Fruit fly (Drosophila melanogaster) whole organism, embryonic: ENCODE measurements around the gene TotX.
A peak's percentile ranks its signal among the peaks of the same experiment; 100 is the strongest.

Experiments used
- Bdp1 ChIP-seq: fragments of 200-800 bp; sonication (Bioruptor generic); optimal IDR thresholded peaks from 3 replicates; lab custom pipeline; 2016; ENCODE audit warnings: missing biosample characterization, missing genetic modification characterization
- BtbVII ChIP-seq: fragments of 200-800 bp; sonication (Bioruptor generic); optimal IDR thresholded peaks from 3 replicates; lab custom pipeline; 2017; ENCODE audit warnings: missing biosample characterization, mild to moderate bottlenecking, missing genetic modification characterization
- CG11695 ChIP-seq: fragments of 200-800 bp; sonication (Bioruptor generic); IDR thresholded peaks from 3 replicates; pipeline ENCODE4 v1.3.6; 2022; ENCODE audit warnings: missing biosample characterization, missing genetic modification characterization
- CG13775 ChIP-seq: fragments of 200-800 bp; sonication (Bioruptor generic); optimal IDR thresholded peaks from 3 replicates; lab custom pipeline; 2017; ENCODE audit warnings: missing biosample characterization, mild to moderate bottlenecking, missing genetic modification characterization
- CG14014 ChIP-seq: fragments of 200-800 bp; sonication (Bioruptor generic); IDR thresholded peaks from 2 replicates; pipeline ENCODE4 v1.3.6; 2022; ENCODE audit warnings: missing biosample characterization, missing genetic modification characterization
- CG14860 ChIP-seq: fragments of 200-800 bp; sonication (Bioruptor generic); IDR thresholded peaks from 3 replicates; pipeline ENCODE4 v1.3.6; 2022; ENCODE audit warnings: missing biosample characterization, missing genetic modification characterization; ENCODE audit not compliant: partially characterized antibody
- CG16815 ChIP-seq: fragments of 200-800 bp; sonication (Bioruptor generic); optimal IDR thresholded peaks from 3 replicates; lab custom pipeline; 2017; ENCODE audit warnings: missing biosample characterization, mild to moderate bottlenecking, missing genetic modification characterization
- CG18011 ChIP-seq: fragments of 200-800 bp; sonication (Bioruptor generic); optimal IDR thresholded peaks from 2 replicates; lab custom pipeline; 2017; ENCODE audit warnings: missing biosample characterization, missing genetic modification characterization, mild to moderate bottlenecking, moderate library complexity, missing genotype
- CG34422 ChIP-seq: fragments of 200-800 bp; sonication (Bioruptor generic); IDR thresholded peaks from 3 replicates; pipeline ENCODE4 v1.3.6; 2022; ENCODE audit warnings: missing biosample characterization, missing genetic modification characterization
- CG4617 ChIP-seq: fragments of 200-800 bp; sonication (Bioruptor generic); optimal IDR thresholded peaks from 3 replicates; lab custom pipeline; 2016; ENCODE audit warnings: missing biosample characterization, missing genetic modification characterization, borderline replicate concordance
- CG4854 ChIP-seq: fragments of 200-800 bp; sonication (Bioruptor generic); optimal IDR thresholded peaks from 2 replicates; lab custom pipeline; 2016; ENCODE audit warnings: missing biosample characterization, missing genetic modification characterization, inconsistent platforms
- CG6272 ChIP-seq: fragments of 200-800 bp; sonication (Bioruptor generic); IDR thresholded peaks from 2 replicates; pipeline ENCODE4 v1.3.6; 2022; ENCODE audit warnings: missing biosample characterization, missing genetic modification characterization
- CG6689 ChIP-seq: fragments of 200-800 bp; sonication (Bioruptor generic); IDR thresholded peaks from 2 replicates; pipeline ENCODE4 v1.3.6; 2022; ENCODE audit warnings: missing biosample characterization, missing genetic modification characterization
- CG7745 ChIP-seq: fragments of 200-800 bp; sonication (Bioruptor generic); optimal IDR thresholded peaks from 2 replicates; lab custom pipeline; 2018; ENCODE audit warnings: missing biosample characterization, mild to moderate bottlenecking, missing genetic modification characterization, moderate library complexity
- CG7786 ChIP-seq: fragments of 200-800 bp; sonication (Bioruptor generic); optimal IDR thresholded peaks from 2 replicates; lab custom pipeline; 2016; ENCODE audit warnings: missing biosample characterization, missing genetic modification characterization
- CG7987 ChIP-seq: fragments of 200-800 bp; sonication (Bioruptor generic); optimal IDR thresholded peaks from 2 replicates; lab custom pipeline; 2018; ENCODE audit warnings: missing biosample characterization, mild to moderate bottlenecking, missing genetic modification characterization, moderate library complexity
- CG8765 ChIP-seq: fragments of 200-800 bp; sonication (Bioruptor generic); IDR thresholded peaks from 2 replicates; pipeline ENCODE4 v1.3.6; 2022; ENCODE audit warnings: missing biosample characterization, missing genetic modification characterization
- Dbx ChIP-seq: fragments of 200-800 bp; sonication (Bioruptor generic); IDR thresholded peaks from 3 replicates; pipeline ENCODE4 v1.3.6; 2022; ENCODE audit warnings: missing biosample characterization, missing genetic modification characterization
- Dfd ChIP-seq, 2 experiments: fragments of >200 bp; optimal IDR thresholded peaks; 2 replicates each; lab custom pipeline; 2017; ENCODE audit warnings: missing biosample characterization in 2 of 2, missing genetic modification characterization in 2 of 2
- Dp ChIP-seq: fragments of 200-800 bp; sonication (Bioruptor generic); optimal IDR thresholded peaks from 2 replicates; lab custom pipeline; 2018; ENCODE audit warnings: missing biosample characterization, mild to moderate bottlenecking, missing genetic modification characterization, moderate library complexity
- E2f1 ChIP-seq: fragments of 200-800 bp; sonication (Bioruptor generic); IDR thresholded peaks from 2 replicates; pipeline ENCODE4 v1.3.6; 2022; ENCODE audit warnings: missing biosample characterization, missing genetic modification characterization
- ERR ChIP-seq: fragments of 200-800 bp; sonication (Bioruptor generic); optimal IDR thresholded peaks from 2 replicates; lab custom pipeline; 2016; ENCODE audit warnings: missing biosample characterization, missing genetic modification characterization
- Gsc ChIP-seq: fragments of 200-800 bp; sonication (Bioruptor generic); IDR thresholded peaks from 2 replicates; pipeline ENCODE4 v1.3.6; 2022; ENCODE audit warnings: missing biosample characterization, missing genetic modification characterization
- HHEX ChIP-seq: fragments of 200-800 bp; sonication (Bioruptor generic); optimal IDR thresholded peaks from 3 replicates; lab custom pipeline; 2017; ENCODE audit warnings: missing biosample characterization, mild to moderate bottlenecking, missing genetic modification characterization, missing genetic modification reagents
- HmgD ChIP-seq: fragments of 200-800 bp; sonication (Bioruptor generic); optimal IDR thresholded peaks from 3 replicates; lab custom pipeline; 2016; ENCODE audit warnings: missing biosample characterization, missing genetic modification characterization
- Hr3 ChIP-seq: fragments of 200-800 bp; sonication (Bioruptor generic); optimal IDR thresholded peaks from 3 replicates; lab custom pipeline; 2016; ENCODE audit warnings: missing biosample characterization, missing genetic modification characterization
- Hr39 ChIP-seq: fragments of >200 bp; optimal IDR thresholded peaks from 2 replicates; lab custom pipeline; 2017
- MESR4 ChIP-seq: fragments of 200-800 bp; sonication (Bioruptor generic); optimal IDR thresholded peaks from 2 replicates; lab custom pipeline; 2018; ENCODE audit warnings: missing biosample characterization, mild to moderate bottlenecking, missing genetic modification characterization, moderate library complexity
- bbx ChIP-seq: fragments of 200-800 bp; sonication (Bioruptor generic); IDR thresholded peaks from 2 replicates; pipeline ENCODE4 v1.3.6; 2022; ENCODE audit warnings: missing biosample characterization, missing genetic modification characterization; ENCODE audit not compliant: partially characterized antibody
- cad ChIP-seq: fragments of >200 bp; optimal IDR thresholded peaks from 2 replicates; lab custom pipeline; 2017; ENCODE audit warnings: missing biosample characterization, missing genetic modification characterization
- dmrt11E ChIP-seq: fragments of 200-800 bp; sonication (Bioruptor generic); optimal IDR thresholded peaks from 3 replicates; lab custom pipeline; 2018; ENCODE audit warnings: missing biosample characterization, mild to moderate bottlenecking, missing genetic modification characterization, moderate library complexity
- emc ChIP-seq: fragments of 200-800 bp; sonication (Bioruptor generic); optimal IDR thresholded peaks from 2 replicates; lab custom pipeline; 2016; ENCODE audit warnings: missing biosample characterization, missing genetic modification characterization
- ems ChIP-seq: fragments of 200-800 bp; sonication (Bioruptor generic); optimal IDR thresholded peaks from 3 replicates; lab custom pipeline; 2016; ENCODE audit warnings: missing biosample characterization, missing genetic modification characterization
- eyg ChIP-seq: fragments of 200-800 bp; sonication (Bioruptor generic); optimal IDR thresholded peaks from 3 replicates; lab custom pipeline; 2016; ENCODE audit warnings: missing biosample characterization, missing genetic modification characterization
- fd96Cb ChIP-seq: fragments of 200-800 bp; sonication (Bioruptor generic); optimal IDR thresholded peaks from 2 replicates; lab custom pipeline; 2018; ENCODE audit warnings: missing biosample characterization, mild to moderate bottlenecking, missing genetic modification characterization, moderate library complexity
- ftz-f1 ChIP-seq: fragments of 200-800 bp; sonication (Bioruptor generic); optimal IDR thresholded peaks from 2 replicates; lab custom pipeline; 2016; ENCODE audit warnings: missing biosample characterization, missing genetic modification characterization
- gcm ChIP-seq: fragments of 200-800 bp; sonication (Bioruptor generic); optimal IDR thresholded peaks from 2 replicates; lab custom pipeline; 2019; ENCODE audit warnings: missing biosample characterization, mild to moderate bottlenecking, missing genetic modification characterization, moderate library complexity
- inv ChIP-seq: fragments of 200-800 bp; sonication (Bioruptor generic); IDR thresholded peaks from 2 replicates; pipeline ENCODE4 v1.3.6; 2022; ENCODE audit warnings: missing biosample characterization, missing genetic modification characterization; ENCODE audit not compliant: partially characterized antibody
- jigr1 ChIP-seq: fragments of 200-800 bp; sonication (Bioruptor generic); IDR thresholded peaks from 3 replicates; pipeline ENCODE4 v1.3.6; 2022; ENCODE audit warnings: missing biosample characterization, missing genetic modification characterization
- kay ChIP-seq: fragments of 200-800 bp; sonication (Bioruptor generic); optimal IDR thresholded peaks from 2 replicates; lab custom pipeline; 2016; ENCODE audit warnings: missing biosample characterization, missing genetic modification characterization
- mam ChIP-seq: fragments of 200-800 bp; sonication (Bioruptor generic); optimal IDR thresholded peaks from 3 replicates; lab custom pipeline; 2016; ENCODE audit warnings: missing biosample characterization, missing genetic modification characterization
- repo ChIP-seq: fragments of 200-800 bp; sonication (Bioruptor generic); optimal IDR thresholded peaks from 2 replicates; lab custom pipeline; 2016; ENCODE audit warnings: missing biosample characterization, missing genetic modification characterization
- rib ChIP-seq: fragments of 200-800 bp; sonication (Bioruptor generic); IDR thresholded peaks from 2 replicates; pipeline ENCODE4 v1.3.6; 2022; ENCODE audit warnings: missing biosample characterization, missing genetic modification characterization
- row ChIP-seq: fragments of 200-800 bp; sonication (Bioruptor generic); IDR thresholded peaks from 3 replicates; pipeline ENCODE4 v1.3.6; 2022; ENCODE audit warnings: missing biosample characterization, missing genetic modification characterization
- sc ChIP-seq, 3 experiments: fragments of >200 bp in 2 of 3; fragments of 200-800 bp in 1 of 3; sonication (Bioruptor generic) in 1 of 3; optimal IDR thresholded peaks; 2 replicates in 2 of 3; 3 replicates in 1 of 3; lab custom pipeline; 2017; ENCODE audit warnings: mild to moderate bottlenecking in 1 of 3, missing biosample characterization in 1 of 3, missing genetic modification characterization in 1 of 3, missing genetic modification reagents in 1 of 3
- sens ChIP-seq: fragments of 200-800 bp; sonication (Bioruptor generic); peaks from one replicate; lab custom pipeline; 2016; ENCODE audit warnings: missing biosample characterization, missing genetic modification characterization
- sens-2 ChIP-seq: fragments of 200-800 bp; sonication (Bioruptor generic); IDR thresholded peaks from 2 replicates; pipeline ENCODE4 v1.3.6; 2022; ENCODE audit warnings: missing biosample characterization, missing genetic modification characterization
- sr ChIP-seq: fragments of 200-800 bp; sonication (Bioruptor generic); IDR thresholded peaks from 3 replicates; pipeline ENCODE4 v1.3.6; 2022; ENCODE audit warnings: missing biosample characterization, missing genetic modification characterization
- unc-4 ChIP-seq: fragments of 200-800 bp; sonication (Bioruptor generic); IDR thresholded peaks from 2 replicates; pipeline ENCODE4 v1.3.6; 2022; ENCODE audit warnings: missing biosample characterization, missing genetic modification characterization; ENCODE audit not compliant: partially characterized antibody
- unpg ChIP-seq: fragments of 200-800 bp; sonication (Bioruptor generic); optimal IDR thresholded peaks from 3 replicates; lab custom pipeline; 2018; ENCODE audit warnings: missing biosample characterization, mild to moderate bottlenecking, missing genetic modification characterization, moderate library complexity
- vfl ChIP-seq: fragments of 200-800 bp; sonication (Bioruptor generic); optimal IDR thresholded peaks from 2 replicates; lab custom pipeline; 2016; ENCODE audit warnings: missing biosample characterization, missing genetic modification characterization
- zen ChIP-seq: fragments of 200-800 bp; sonication (Bioruptor generic); optimal IDR thresholded peaks from 3 replicates; lab custom pipeline; 2018; ENCODE audit warnings: missing biosample characterization, mild to moderate bottlenecking, missing genetic modification characterization, moderate library complexity

Gene TotX

dm6 chr3R:20912725-20913124, 7.4 kb upstream of the TotX start:
- TF ChIP-seq CG7786 (no peak), E2f1 (no peak), rib (GFP tag; lab: Robert Waterston, UW) (no peak), Bdp1 (GFP tag; lab: Kevin White, UChicago) (peak; percentile 99), CG4854 (no peak), gcm (GFP tag; lab: Kevin White, UChicago) (no peak), Dbx (GFP tag; lab: Robert Waterston, UW) (no peak), Hr3 (no peak), emc (GFP tag; lab: Kevin White, UChicago) (no peak), CG14860 (GFP tag; lab: Robert Waterston, UW) (peak; percentile 76), CG6689 (GFP tag; lab: Robert Waterston, UW) (no peak), CG34422 (GFP tag; lab: Robert Waterston, UW) (no peak), zen (tag; lab: Kevin White, UChicago) (peak; percentile 31), fd96Cb (no peak), sr (no peak), MESR4 (GFP tag; lab: Kevin White, UChicago) (no peak), ERR (GFP tag; lab: Kevin White, UChicago) (no peak), CG7987 (no peak), kay (GFP tag; lab: Kevin White, UChicago) (no peak), CG7745 (peak; percentile 81), CG11695 (GFP tag; lab: Robert Waterston, UW) (no peak), inv (GFP tag; lab: Robert Waterston, UW) (peak; percentile 9; the same call in 1 of the 2 replicates), CG18011 (GFP tag; lab: Kevin White, UChicago) (no peak), Hr39 (lab: Kevin White, UChicago) (no peak), sens (GFP tag; lab: Kevin White, UChicago) (peak; percentile 75), mam (GFP tag; lab: Kevin White, UChicago) (no peak), CG6272 (no peak), Dp (GFP tag; lab: Kevin White, UChicago) (no peak), cad (GFP tag; lab: Kevin White, UChicago) (no peak), CG8765 (no peak), dmrt11E (tag; lab: Kevin White, UChicago) (no peak), bbx (GFP tag; lab: Robert Waterston, UW) (peak; percentile 75), eyg (no peak), repo (GFP tag; lab: Kevin White, UChicago) (no peak), unpg (GFP tag; lab: Kevin White, UChicago) (no peak), row (GFP tag; lab: Robert Waterston, UW) (no peak), HmgD (GFP tag; lab: Kevin White, UChicago) (no peak), HHEX (GFP tag; lab: Kevin White, UChicago) (no peak), CG16815 (GFP tag; lab: Kevin White, UChicago) (no peak), ems (GFP tag; lab: Kevin White, UChicago) (no peak), ftz-f1 (GFP tag; lab: Kevin White, UChicago) (peak; percentile 68), Dfd (GFP tag; optimal IDR thresholded peaks at IDR 0.05; lab: Kevin White, UChicago) (no peak), Gsc (GFP tag; lab: Robert Waterston, UW) (no peak), sc (optimal IDR thresholded peaks at IDR 0.05; lab: Kevin White, UChicago) (no peak), sc (GFP tag; optimal IDR thresholded peaks at IDR 0.05; lab: Kevin White, UChicago) (no peak), vfl (GFP tag; lab: Kevin White, UChicago) (no peak), CG13775 (no peak), CG4617 (no peak), sens-2 (GFP tag; lab: Robert Waterston, UW) (no peak), CG14014 (no peak), BtbVII (GFP tag; lab: Kevin White, UChicago) (no peak), jigr1 (GFP tag; lab: Robert Waterston, UW) (no peak), unc-4 (GFP tag; lab: Robert Waterston, UW) (peak; percentile 19; the same call in 1 of the 2 replicates)
